Worm (Caenorhabditis elegans): Measurements from ENCODE around the gene tsp-17.

DNA sequence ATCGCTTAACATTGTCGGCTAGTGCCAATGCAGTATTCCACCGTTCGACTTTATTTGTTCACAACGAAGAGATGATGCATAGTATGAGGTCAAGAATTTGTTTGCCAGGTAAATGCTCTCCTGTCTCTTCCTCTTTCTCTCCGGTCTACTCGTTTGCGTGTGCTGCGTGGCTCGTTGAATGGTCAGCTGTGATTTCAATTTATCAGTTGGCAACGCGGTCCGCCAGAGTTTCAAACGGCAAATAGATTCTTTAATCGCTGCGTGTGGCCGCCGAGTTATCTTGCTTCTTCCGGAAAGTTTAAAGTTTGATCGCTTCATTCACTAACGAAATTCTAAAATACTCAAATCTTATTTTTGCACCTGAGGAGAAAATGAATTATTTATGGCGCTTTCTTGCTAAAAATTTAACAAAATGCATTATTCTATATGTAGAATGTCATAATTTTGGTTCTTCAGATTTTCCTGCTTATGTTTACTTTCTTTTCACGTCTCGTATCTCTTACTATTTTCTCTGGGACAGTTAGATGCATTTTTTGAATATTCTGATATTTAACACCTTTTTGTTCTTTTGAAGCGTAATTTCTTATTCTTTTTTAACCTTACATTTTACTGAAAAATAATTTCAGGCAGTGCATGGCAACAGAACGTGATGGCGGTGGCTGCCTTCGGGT is at the start of gene tsp-17:
- no peak for TF ChIP-seq lin-39 (tag; optimal IDR thresholded peaks at IDR 0.05)
- TF ChIP-seq ctbp-1 (GFP tag; IDR thresholded peaks at IDR 0.05): no peak
- TF ChIP-seq ZK337.2 (GFP tag; IDR thresholded peaks at IDR 0.05): no peak
- no peak for TF ChIP-seq pha-4 (GFP tag; IDR thresholded peaks at IDR 0.05)
- no peak for TF ChIP-seq pha-4 (tag; optimal IDR thresholded peaks at IDR 0.05)
- no peak for TF ChIP-seq ceh-82 (tag; optimal IDR thresholded peaks at IDR 0.05)
- no peak for TF ChIP-seq fkh-10 (GFP tag; optimal IDR thresholded peaks at IDR 0.05)
- TF ChIP-seq snpc-4 (tag; optimal IDR thresholded peaks at IDR 0.05): no peak
- no peak for TF ChIP-seq dpl-1 (GFP tag; optimal IDR thresholded peaks at IDR 0.05)
- TF ChIP-seq ama-1 (optimal IDR thresholded peaks at IDR 0.05): no peak
- no peak for TF ChIP-seq skn-1 (tag; optimal IDR thresholded peaks at IDR 0.05)
- no peak for TF ChIP-seq lin-15B (tag; optimal IDR thresholded peaks at IDR 0.05)
- TF ChIP-seq nhr-11 (tag; optimal IDR thresholded peaks at IDR 0.05): no peak
- no peak for TF ChIP-seq R02D3.7 (tag; optimal IDR thresholded peaks at IDR 0.05)
- TF ChIP-seq nhr-28 (tag; optimal IDR thresholded peaks at IDR 0.05): no peak
